Fruit fly (Drosophila melanogaster) Kc167 (cell line): ENCODE measurements around the gene CG3386.

Experiments
- Myc ChIP-seq: fragments of >200 bp; optimal IDR thresholded peaks from 2 replicates; lab custom pipeline; 2017; ENCODE audit warnings: missing external identifiers
- h ChIP-seq: fragments of >200 bp; optimal IDR thresholded peaks from 3 replicates; lab custom pipeline; 2018; ENCODE audit warnings: missing external identifiers
- insv ChIP-seq: fragments of >200 bp; optimal IDR thresholded peaks from 3 replicates; lab custom pipeline; 2018; ENCODE audit warnings: missing external identifiers
- psq ChIP-seq: fragments of >200 bp; optimal IDR thresholded peaks from 2 replicates; lab custom pipeline; 2017; ENCODE audit warnings: missing external identifiers
- ttk ChIP-seq: sonication (Bioruptor generic); optimal IDR thresholded peaks from 2 replicates; lab custom pipeline; 2017; ENCODE audit warnings: missing external identifiers

- TF ChIP-seq psq: no peak
- no peak for TF ChIP-seq Myc (lab: Kevin White, UChicago)
- no peak for TF ChIP-seq h (lab: Kevin White, UChicago)
- TF ChIP-seq ttk (lab: Kevin White, UChicago): no peak
- no peak for TF ChIP-seq insv (lab: Kevin White, UChicago)
These were observed 43.4 kb upstream of the CG3386 start for dm6 chr3L:725527-726191.
